Fruit fly (Drosophila melanogaster) whole organism, embryonic: Measurements from ENCODE around the gene Cka.

Experiments
- Aef1 ChIP-seq: fragments of 200-800 bp; sonication (Bioruptor generic); IDR thresholded peaks from 3 replicates; pipeline ENCODE4 v1.3.6; 2022; ENCODE audit warnings: missing biosample characterization, missing genetic modification characterization
- B-H1 ChIP-seq: fragments of 200-800 bp; sonication (Bioruptor generic); IDR thresholded peaks from 3 replicates; pipeline ENCODE4 v1.3.6; 2022; ENCODE audit warnings: missing biosample characterization, missing genetic modification characterization
- CG11093 ChIP-seq: fragments of 200-800 bp; sonication (Bioruptor generic); IDR thresholded peaks from 3 replicates; pipeline ENCODE4 v1.3.6; 2022; ENCODE audit warnings: missing biosample characterization, missing genetic modification characterization
- CG1233 ChIP-seq: fragments of 200-800 bp; sonication (Bioruptor generic); optimal IDR thresholded peaks from 4 replicates; lab custom pipeline; 2018; ENCODE audit warnings: missing biosample characterization, mild to moderate bottlenecking, missing genetic modification characterization
- CG12659 ChIP-seq: fragments of 200-800 bp; sonication (Bioruptor generic); optimal IDR thresholded peaks from 3 replicates; lab custom pipeline; 2017; ENCODE audit warnings: mild to moderate bottlenecking, missing biosample characterization, missing genetic modification reagents, missing genetic modification characterization
- CG14014 ChIP-seq: fragments of 200-800 bp; sonication (Bioruptor generic); IDR thresholded peaks from 2 replicates; pipeline ENCODE4 v1.3.6; 2022; ENCODE audit warnings: missing biosample characterization, missing genetic modification characterization
- CG15011 ChIP-seq: fragments of 200-800 bp; sonication (Bioruptor generic); optimal IDR thresholded peaks from 3 replicates; lab custom pipeline; 2018; ENCODE audit warnings: missing biosample characterization, mild to moderate bottlenecking, missing genetic modification characterization
- CG15073 ChIP-seq: fragments of 200-800 bp; sonication (Bioruptor generic); optimal IDR thresholded peaks from 2 replicates; lab custom pipeline; 2016; ENCODE audit warnings: missing biosample characterization, missing genetic modification characterization
- CG15514 ChIP-seq: fragments of 200-800 bp; sonication (Bioruptor generic); optimal IDR thresholded peaks from 3 replicates; lab custom pipeline; 2017; ENCODE audit warnings: missing biosample characterization, missing genetic modification characterization, mild to moderate bottlenecking, moderate library complexity, missing genetic modification reagents
- CG15696 ChIP-seq: fragments of 200-800 bp; sonication (Bioruptor generic); optimal IDR thresholded peaks from 2 replicates; lab custom pipeline; 2019; ENCODE audit warnings: missing biosample characterization, mild to moderate bottlenecking, missing genetic modification characterization, moderate library complexity
- CG1792 ChIP-seq: fragments of 200-800 bp; sonication (Bioruptor generic); optimal IDR thresholded peaks from 2 replicates; lab custom pipeline; 2016; ENCODE audit warnings: missing biosample characterization, missing genetic modification characterization
- CG2116 ChIP-seq: fragments of 200-800 bp; sonication (Bioruptor generic); optimal IDR thresholded peaks from 3 replicates; lab custom pipeline; 2018; ENCODE audit warnings: missing biosample characterization, mild to moderate bottlenecking, missing genetic modification characterization
- CG2889 ChIP-seq: fragments of 200-800 bp; sonication (Bioruptor generic); IDR thresholded peaks from 3 replicates; pipeline ENCODE4 v1.3.6; 2022; ENCODE audit warnings: missing biosample characterization, missing genetic modification characterization
- CG30403 ChIP-seq: fragments of 200-800 bp; sonication (Bioruptor generic); optimal IDR thresholded peaks from 3 replicates; lab custom pipeline; 2016; ENCODE audit warnings: missing biosample characterization, missing genetic modification characterization
- CG31388 ChIP-seq: fragments of 200-800 bp; sonication (Bioruptor generic); optimal IDR thresholded peaks from 2 replicates; lab custom pipeline; 2016; ENCODE audit warnings: missing biosample characterization, missing genetic modification characterization
- CG32532 ChIP-seq: fragments of 200-800 bp; sonication (Bioruptor generic); IDR thresholded peaks from 2 replicates; pipeline ENCODE4 v1.3.6; 2022; ENCODE audit warnings: missing biosample characterization, missing genetic modification characterization
- CG3995 ChIP-seq: fragments of 200-800 bp; sonication (Bioruptor generic); optimal IDR thresholded peaks from 3 replicates; lab custom pipeline; 2016; ENCODE audit warnings: missing biosample characterization, missing genetic modification characterization
- CG4328 ChIP-seq: fragments of 200-800 bp; sonication (Bioruptor generic); optimal IDR thresholded peaks from 3 replicates; lab custom pipeline; 2017; ENCODE audit warnings: missing biosample characterization, missing genetic modification reagents, missing genetic modification characterization
- CG4707 ChIP-seq: fragments of 200-800 bp; sonication (Bioruptor generic); optimal IDR thresholded peaks from 2 replicates; lab custom pipeline; 2018; ENCODE audit warnings: missing biosample characterization, mild to moderate bottlenecking, missing genetic modification characterization, moderate library complexity
- CG6813 ChIP-seq: fragments of 200-800 bp; sonication (Bioruptor generic); optimal IDR thresholded peaks from 2 replicates; lab custom pipeline; 2017; ENCODE audit warnings: missing biosample characterization, missing genetic modification characterization, mild to moderate bottlenecking, moderate library complexity, missing genetic modification reagents
- CG7271 ChIP-seq: fragments of 200-800 bp; sonication (Bioruptor generic); optimal IDR thresholded peaks from 2 replicates; lab custom pipeline; 2018; ENCODE audit warnings: missing biosample characterization, mild to moderate bottlenecking, missing genetic modification characterization, moderate library complexity
- CG7928 ChIP-seq: fragments of 200-800 bp; sonication (Bioruptor generic); optimal IDR thresholded peaks from 2 replicates; lab custom pipeline; 2017; ENCODE audit warnings: missing biosample characterization, mild to moderate bottlenecking, missing genetic modification characterization
- CG7963 ChIP-seq: fragments of 200-800 bp; sonication (Bioruptor generic); IDR thresholded peaks from 3 replicates; pipeline ENCODE4 v1.3.6; 2022; ENCODE audit warnings: missing biosample characterization, missing genetic modification characterization; ENCODE audit not compliant: partially characterized antibody
- CG9437 ChIP-seq: fragments of 200-800 bp; sonication (Bioruptor generic); optimal IDR thresholded peaks from 2 replicates; lab custom pipeline; 2018; ENCODE audit warnings: missing biosample characterization, mild to moderate bottlenecking, missing genetic modification characterization
- Camta ChIP-seq: fragments of 200-800 bp; sonication (Bioruptor generic); optimal IDR thresholded peaks from 2 replicates; lab custom pipeline; 2016; ENCODE audit warnings: missing biosample characterization, missing genetic modification characterization
- Dek ChIP-seq: fragments of 200-800 bp; sonication (Bioruptor generic); optimal IDR thresholded peaks from 3 replicates; lab custom pipeline; 2019; ENCODE audit warnings: missing biosample characterization, mild to moderate bottlenecking, missing genetic modification characterization, moderate library complexity
- Doc2 ChIP-seq: fragments of 200-800 bp; sonication (Bioruptor generic); IDR thresholded peaks from 2 replicates; pipeline ENCODE4 v1.3.6; 2022; ENCODE audit warnings: missing biosample characterization, missing genetic modification characterization
- Dp ChIP-seq: fragments of 200-800 bp; sonication (Bioruptor generic); optimal IDR thresholded peaks from 2 replicates; lab custom pipeline; 2018; ENCODE audit warnings: missing biosample characterization, mild to moderate bottlenecking, missing genetic modification characterization, moderate library complexity
- Ets65A ChIP-seq: fragments of 200-800 bp; sonication (Bioruptor generic); peaks from one replicate; lab custom pipeline; 2016; ENCODE audit warnings: missing biosample characterization, missing genetic modification characterization
- HLH3B ChIP-seq: fragments of 200-800 bp; sonication (Bioruptor generic); IDR thresholded peaks from 2 replicates; pipeline ENCODE4 v1.3.6; 2022; ENCODE audit warnings: missing biosample characterization, missing genetic modification characterization
- MESR4 ChIP-seq: fragments of 200-800 bp; sonication (Bioruptor generic); optimal IDR thresholded peaks from 2 replicates; lab custom pipeline; 2018; ENCODE audit warnings: missing biosample characterization, mild to moderate bottlenecking, missing genetic modification characterization, moderate library complexity
- MTF-1 ChIP-seq: fragments of 200-800 bp; sonication (Bioruptor generic); optimal IDR thresholded peaks from 2 replicates; lab custom pipeline; 2018; ENCODE audit warnings: missing biosample characterization, mild to moderate bottlenecking, missing genetic modification characterization, borderline replicate concordance
- Myb ChIP-seq: fragments of 200-800 bp; sonication (Bioruptor generic); optimal IDR thresholded peaks from 2 replicates; lab custom pipeline; 2016; ENCODE audit warnings: missing biosample characterization, missing genetic modification characterization
- NC2β ChIP-seq: fragments of 200-800 bp; sonication (Bioruptor generic); optimal IDR thresholded peaks from 2 replicates; lab custom pipeline; 2016; ENCODE audit warnings: missing biosample characterization, missing genetic modification characterization
- NFAT ChIP-seq: fragments of 200-800 bp; sonication (Bioruptor generic); IDR thresholded peaks from 2 replicates; pipeline ENCODE4 v1.3.6; 2022; ENCODE audit warnings: missing biosample characterization, missing genetic modification characterization
- Nf-YB ChIP-seq: fragments of 200-800 bp; sonication (Bioruptor generic); optimal IDR thresholded peaks from 3 replicates; lab custom pipeline; 2019; ENCODE audit warnings: missing biosample characterization, mild to moderate bottlenecking, missing genetic modification characterization, moderate library complexity
- Optix ChIP-seq: fragments of 200-800 bp; sonication (Bioruptor generic); IDR thresholded peaks from 3 replicates; pipeline ENCODE4 v1.3.6; 2022; ENCODE audit warnings: missing biosample characterization, missing genetic modification characterization
- Spps ChIP-seq: fragments of 200-800 bp; sonication (Bioruptor generic); optimal IDR thresholded peaks from 2 replicates; lab custom pipeline; 2018; ENCODE audit warnings: missing biosample characterization, mild to moderate bottlenecking, missing genetic modification characterization
- Ssrp ChIP-seq: fragments of 200-800 bp; sonication (Bioruptor generic); optimal IDR thresholded peaks from 2 replicates; lab custom pipeline; 2018; ENCODE audit warnings: missing biosample characterization, mild to moderate bottlenecking, missing genetic modification characterization, moderate library complexity
- ase ChIP-seq: fragments of 200-800 bp; sonication (Bioruptor generic); IDR thresholded peaks from 3 replicates; pipeline ENCODE4 v1.3.6; 2022; ENCODE audit warnings: missing biosample characterization, missing genetic modification characterization
- bbx ChIP-seq: fragments of 200-800 bp; sonication (Bioruptor generic); IDR thresholded peaks from 2 replicates; pipeline ENCODE4 v1.3.6; 2022; ENCODE audit warnings: missing biosample characterization, missing genetic modification characterization; ENCODE audit not compliant: partially characterized antibody
- chinmo ChIP-seq: fragments of 200-800 bp; sonication (Bioruptor generic); IDR thresholded peaks from 4 replicates; pipeline ENCODE4 v1.3.6; 2022; ENCODE audit warnings: missing biosample characterization, missing genetic modification characterization; ENCODE audit not compliant: partially characterized antibody
- croc ChIP-seq: fragments of 200-800 bp; sonication (Bioruptor generic); conservative IDR thresholded peaks from 3 replicates; pipeline ENCODE4 v1.3.6; 2022; ENCODE audit warnings: missing biosample characterization, missing genetic modification characterization
- gfzf ChIP-seq: fragments of 200-800 bp; sonication (Bioruptor generic); optimal IDR thresholded peaks from 2 replicates; lab custom pipeline; 2016; ENCODE audit warnings: missing biosample characterization, mild to moderate bottlenecking, missing genetic modification characterization, moderate library complexity
- mld ChIP-seq: fragments of 200-800 bp; sonication (Bioruptor generic); IDR thresholded peaks from 3 replicates; pipeline ENCODE4 v1.3.6; 2022; ENCODE audit warnings: missing biosample characterization, missing genetic modification characterization; ENCODE audit not compliant: partially characterized antibody
- peb ChIP-seq: fragments of 200-800 bp; sonication (Bioruptor generic); IDR thresholded peaks from 2 replicates; pipeline ENCODE4 v1.3.6; 2022; ENCODE audit warnings: missing biosample characterization, missing genetic modification characterization
- trem ChIP-seq: fragments of 200-800 bp; optimal IDR thresholded peaks from 3 replicates; lab custom pipeline; 2019; ENCODE audit warnings: missing biosample characterization, mild to moderate bottlenecking, missing genetic modification characterization, moderate library complexity
- yki ChIP-seq: fragments of >200 bp; optimal IDR thresholded peaks from 3 replicates; lab custom pipeline; 2018

Gene Cka

DNA sequence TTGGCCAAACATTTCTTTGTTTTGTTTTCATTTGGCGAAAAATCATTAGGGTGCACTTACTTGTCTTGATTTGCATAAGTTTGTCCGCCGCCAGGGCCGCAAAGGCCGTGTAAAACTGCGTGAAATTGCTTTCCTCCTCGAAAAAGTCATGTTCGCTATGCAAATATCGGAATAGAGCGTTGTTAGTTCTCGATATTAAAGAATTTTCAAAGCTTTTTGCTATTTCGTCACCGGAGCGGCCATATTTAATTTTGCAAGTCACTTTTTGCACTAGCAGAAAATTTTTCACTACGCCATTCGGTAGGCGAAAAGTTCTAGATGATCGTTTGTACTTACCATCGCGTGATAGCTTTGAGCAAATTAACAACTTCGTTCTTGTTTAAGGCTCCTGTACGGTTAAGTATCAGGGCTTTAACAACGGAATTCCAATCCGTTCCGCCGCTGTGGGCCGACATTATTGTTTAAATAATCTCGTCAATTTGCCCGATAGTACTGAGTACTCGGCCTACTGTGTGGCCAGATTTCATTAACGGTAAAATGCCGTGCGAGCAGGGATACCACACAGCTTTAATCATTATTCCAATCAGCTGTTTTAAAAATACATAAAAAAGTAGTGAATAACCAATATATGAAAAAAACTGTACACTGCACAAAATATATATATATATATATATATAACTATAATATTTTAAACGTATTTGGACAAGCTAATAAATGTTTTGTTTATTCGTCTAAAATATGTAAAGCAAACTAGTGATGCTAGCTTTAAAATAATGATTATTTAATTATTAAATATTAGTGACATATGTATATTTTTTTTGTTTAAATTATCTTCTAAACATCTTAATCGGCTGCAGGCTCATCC, 40.8 kb downstream of the Cka start, which contains the start of gene poe (continued):
- TF ChIP-seq Nf-YB (GFP tag; lab: Kevin White, UChicago) (peak; percentile 52), CG15073 (GFP tag; lab: Kevin White, UChicago) (no peak), Doc2 (GFP tag; lab: Robert Waterston, UW) (no peak), CG14014 (0 out of 2 replicates have a peak, but pooled peaks have one; percentile 7), CG12659 (GFP tag; lab: Kevin White, UChicago) (peak; percentile 67), yki (lab: Kevin White, UChicago) (no peak), CG30403 (GFP tag; lab: Kevin White, UChicago) (peak; percentile 47), CG3995 (GFP tag; lab: Kevin White, UChicago) (peak; percentile 9), CG1792 (GFP tag; lab: Kevin White, UChicago) (no peak), CG15696 (peak; percentile 42), Aef1 (GFP tag; lab: Robert Waterston, UW) (peak; percentile 39; the same call in 1 of the 3 replicates), Ssrp (no peak), trem (peak; percentile 62), Myb (GFP tag; lab: Kevin White, UChicago) (peak; percentile 15), Spps (tag; lab: Kevin White, UChicago) (peak; percentile 29), CG2889 (GFP tag; lab: Robert Waterston, UW) (0 out of 3 replicates have a peak, but pooled peaks have one; percentile 30), ase (GFP tag; lab: Robert Waterston, UW) (peak; percentile 63), gfzf (GFP tag; lab: Kevin White, UChicago) (peak; percentile 81), B-H1 (GFP tag; lab: Robert Waterston, UW) (peak; percentile 48; the same call in 2 of the 3 replicates), MTF-1 (GFP tag; lab: Kevin White, UChicago) (peak; percentile 23), CG7928 (GFP tag; lab: Kevin White, UChicago) (peak; percentile 85), Dek (peak; percentile 59), CG7963 (no peak), CG4707 (peak; percentile 29), NFAT (GFP tag; lab: Robert Waterston, UW) (peak; percentile 35; the same call in 1 of the 2 replicates), Camta (no peak), mld (GFP tag; lab: Robert Waterston, UW) (peak; percentile 41; the same call in 1 of the 3 replicates), HLH3B (0 out of 2 replicates have a peak, but pooled peaks have one; percentile 44), CG2116 (GFP tag; lab: Kevin White, UChicago) (peak; percentile 44), CG15514 (GFP tag; lab: Kevin White, UChicago) (peak; percentile 62), chinmo (GFP tag; lab: Robert Waterston, UW) (0 out of 4 replicates have a peak, but pooled peaks have one; percentile 29), CG7271 (tag; lab: Kevin White, UChicago) (peak; percentile 11), croc (GFP tag; lab: Robert Waterston, UW) (peak; percentile 17; the same call in 1 of the 3 replicates), NC2β (GFP tag; lab: Kevin White, UChicago) (peak; percentile 9), CG32532 (GFP tag; lab: Robert Waterston, UW) (peak; percentile 76), peb (no peak), Dp (GFP tag; lab: Kevin White, UChicago) (peak; percentile 20), Ets65A (GFP tag; lab: Kevin White, UChicago) (peak; percentile 45), CG11093 (GFP tag; lab: Robert Waterston, UW) (no peak), bbx (0 out of 2 replicates have a peak, but pooled peaks have one; percentile 38), Optix (no peak), CG31388 (GFP tag; lab: Kevin White, UChicago) (no peak), CG15011 (no peak), MESR4 (GFP tag; lab: Kevin White, UChicago) (peak; percentile 80), CG1233 (GFP tag; lab: Kevin White, UChicago) (peak; percentile 19), CG4328 (no peak), CG9437 (GFP tag; lab: Kevin White, UChicago) (peak; percentile 41), CG6813 (peak; percentile 36)
